Worm (Caenorhabditis elegans): ENCODE data around the gene daf-4.

DNA sequence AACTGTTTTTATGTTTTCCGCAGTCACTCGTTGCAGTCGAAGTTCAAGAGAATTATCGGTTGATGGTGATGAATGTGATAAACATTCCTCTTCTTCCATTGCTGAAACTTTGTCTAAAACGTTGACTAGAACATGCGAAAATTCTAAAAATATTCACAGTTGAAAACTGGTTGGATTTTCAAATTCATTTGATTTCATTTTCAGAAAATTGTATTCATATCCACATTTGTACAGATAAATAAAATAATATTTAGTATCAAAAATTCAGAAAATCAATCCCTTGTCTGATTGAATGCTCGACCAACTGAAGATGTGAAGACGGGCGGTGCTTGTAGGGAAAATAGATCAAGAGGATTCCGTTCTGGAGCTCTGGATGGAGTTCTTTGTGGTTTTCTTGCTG is 52.9 kb downstream of the daf-4 start, which contains the start of gene F54E7.9:
- TF ChIP-seq ceh-30 (tag; optimal IDR thresholded peaks at IDR 0.05) (no peak), pqm-1 (tag; optimal IDR thresholded peaks at IDR 0.05) (no peak), ceh-18 (tag; optimal IDR thresholded peaks at IDR 0.05) (no peak), C38D4.7 (GFP tag; optimal IDR thresholded peaks at IDR 0.05) (no peak), pha-2 (tag; optimal IDR thresholded peaks at IDR 0.05) (no peak), rnt-1 (tag; optimal IDR thresholded peaks at IDR 0.05) (no peak), K09A11.1 (tag; optimal IDR thresholded peaks at IDR 0.05; ENCODE audit: insufficient read depth) (no peak), pha-4 (tag; optimal IDR thresholded peaks at IDR 0.05) (no peak), tbx-2 (tag; optimal IDR thresholded peaks at IDR 0.05) (no peak), sox-2 (GFP tag; IDR thresholded peaks at IDR 0.05) (no peak), lin-11 (tag; optimal IDR thresholded peaks at IDR 0.05) (no peak), nhr-11 (tag; optimal IDR thresholded peaks at IDR 0.05) (no peak), pat-9 (tag; optimal IDR thresholded peaks at IDR 0.05) (no peak)

Data from whole organism, late embryonic.